Fruit fly (Drosophila melanogaster) whole organism: ENCODE measurements around the gene CG12684.

Source experiments
- CG8478 ChIP-seq: fragments of >200 bp; optimal IDR thresholded peaks from 2 replicates; lab custom pipeline; 2018; ENCODE audit warnings: inconsistent platforms
- Dll ChIP-seq: fragments of >200 bp; optimal IDR thresholded peaks from 2 replicates; lab custom pipeline; 2017
- EcR ChIP-seq, 2 experiments: fragments of >200 bp; optimal IDR thresholded peaks; 2 replicates each; lab custom pipeline; 2017; ENCODE audit warnings: missing biosample characterization in 2 of 2, missing genetic modification characterization in 2 of 2, missing genetic modification reagents in 2 of 2
- pan ChIP-seq: fragments of >200 bp; optimal IDR thresholded peaks from 2 replicates; lab custom pipeline; 2017
- psq ChIP-seq: fragments of >200 bp; optimal IDR thresholded peaks from 2 replicates; lab custom pipeline; 2017
- usp ChIP-seq: fragments of >200 bp; optimal IDR thresholded peaks from 2 replicates; lab custom pipeline; 2017; ENCODE audit warnings: missing biosample characterization, missing genetic modification characterization, mixed read lengths

Gene CG12684

dm6 chrX:4563980-4564379 lies 7.7 kb downstream of the CG12684 start:
- TF ChIP-seq CG8478 (lab: Kevin White, UChicago), result no peak
- TF ChIP-seq pan (lab: Kevin White, UChicago), result no peak
- TF ChIP-seq psq (lab: Kevin White, UChicago), result no peak
- TF ChIP-seq EcR (GFP tag; optimal IDR thresholded peaks at IDR 0.05; lab: Kevin White, UChicago), result no peak
- TF ChIP-seq usp (GFP tag; lab: Kevin White, UChicago), result no peak
- no peak for TF ChIP-seq Dll (lab: Kevin White, UChicago)

- TF ChIP-seq CG8478 (lab: Kevin White, UChicago) (no peak), psq (lab: Kevin White, UChicago) (no peak), pan (lab: Kevin White, UChicago) (no peak), usp (GFP tag; lab: Kevin White, UChicago) (no peak), Dll (lab: Kevin White, UChicago) (no peak), EcR (GFP tag; optimal IDR thresholded peaks at IDR 0.05; lab: Kevin White, UChicago) (no peak)
These were observed 11.4 kb downstream of the CG12684 start for dm6 chrX:4560182-4560845.

- TF ChIP-seq pan (lab: Kevin White, UChicago) (no peak), CG8478 (lab: Kevin White, UChicago) (no peak), Dll (lab: Kevin White, UChicago) (no peak), psq (lab: Kevin White, UChicago) (no peak), usp (GFP tag; lab: Kevin White, UChicago) (no peak), EcR (GFP tag; optimal IDR thresholded peaks at IDR 0.05; lab: Kevin White, UChicago) (no peak)
These were observed 14.0 kb downstream of the CG12684 start, which contains the start of gene CG3546 for dm6 chrX:4557772-4558171. CG3546 (plus strand) TSS chrX:4558072.

- TF ChIP-seq psq (lab: Kevin White, UChicago) (no peak), EcR (GFP tag; optimal IDR thresholded peaks at IDR 0.05; lab: Kevin White, UChicago) (no peak), Dll (lab: Kevin White, UChicago) (no peak), pan (lab: Kevin White, UChicago) (no peak)
These were observed 15.9 kb downstream of the CG12684 start for dm6 chrX:4555833-4556232.

dm6 chrX:4554718-4555117 lies 17.0 kb downstream of the CG12684 start:
- TF ChIP-seq usp (GFP tag; lab: Kevin White, UChicago) (no peak), CG8478 (lab: Kevin White, UChicago) (no peak), psq (lab: Kevin White, UChicago) (no peak), pan (lab: Kevin White, UChicago) (no peak), EcR (GFP tag; optimal IDR thresholded peaks at IDR 0.05; lab: Kevin White, UChicago) (no peak), Dll (lab: Kevin White, UChicago) (no peak)

dm6 chrX:4553999-4554398 lies 17.7 kb downstream of the CG12684 start, which contains the start of gene CG11444:
CG11444 (minus strand) TSS chrX:4554398.
- TF ChIP-seq pan (lab: Kevin White, UChicago) (no peak), EcR (GFP tag; optimal IDR thresholded peaks at IDR 0.05; lab: Kevin White, UChicago) (no peak), psq (lab: Kevin White, UChicago) (no peak), usp (GFP tag; lab: Kevin White, UChicago) (no peak), Dll (lab: Kevin White, UChicago) (no peak), CG8478 (lab: Kevin White, UChicago) (no peak)

dm6 chrX:4551717-4552116 lies 20.0 kb downstream of the CG12684 start, which contains the start of the genes CG11436 and CG3527:
CG11436 (minus strand) TSS chrX:4551878.
CG3527 (plus strand) TSS chrX:4551973.
- TF ChIP-seq psq (lab: Kevin White, UChicago) (no peak), CG8478 (lab: Kevin White, UChicago) (no peak), Dll (lab: Kevin White, UChicago) (no peak), EcR (GFP tag; optimal IDR thresholded peaks at IDR 0.05; lab: Kevin White, UChicago) (no peak), usp (GFP tag; lab: Kevin White, UChicago) (no peak), pan (lab: Kevin White, UChicago) (no peak)

dm6 chrX:4548611-4549120 lies 23.1 kb downstream of the CG12684 start, which contains the start of the genes Usf and CG15912:
Usf (minus strand) TSS chrX:4548794.
CG15912 (plus strand) TSS chrX:4549070.
- TF ChIP-seq psq (lab: Kevin White, UChicago), result no peak

- TF ChIP-seq pan (lab: Kevin White, UChicago) (no peak), usp (GFP tag; lab: Kevin White, UChicago) (no peak), psq (lab: Kevin White, UChicago) (no peak)
These were observed 29.4 kb downstream of the CG12684 start, which contains the start of gene CG3568 for dm6 chrX:4542353-4542752. CG3568 (plus strand) TSS chrX:4542630.

dm6 chrX:4540430-4540932 lies 31.2 kb downstream of the CG12684 start, which contains the start of the genes rb and CHOp24:
rb (minus strand) TSS chrX:4540626.
CHOp24 (plus strand) TSS chrX:4540908.
- TF ChIP-seq EcR (GFP tag; optimal IDR thresholded peaks at IDR 0.05; lab: Kevin White, UChicago) (no peak), usp (GFP tag; lab: Kevin White, UChicago) (no peak), Dll (lab: Kevin White, UChicago) (no peak), CG8478 (lab: Kevin White, UChicago) (no peak), psq (lab: Kevin White, UChicago) (no peak), pan (lab: Kevin White, UChicago) (no peak)

dm6 chrX:4534002-4534401 lies 37.7 kb downstream of the CG12684 start:
- TF ChIP-seq psq (lab: Kevin White, UChicago), result no peak
- TF ChIP-seq pan (lab: Kevin White, UChicago), result no peak
- no peak for TF ChIP-seq Dll (lab: Kevin White, UChicago)
- TF ChIP-seq EcR (GFP tag; optimal IDR thresholded peaks at IDR 0.05; lab: Kevin White, UChicago), result no peak
- TF ChIP-seq CG8478 (lab: Kevin White, UChicago), result no peak
- TF ChIP-seq usp (GFP tag; lab: Kevin White, UChicago), result no peak
